Fruit fly (Drosophila melanogaster) whole organism, embryonic: ENCODE measurements around the gene Cpr65Au.
A peak's percentile ranks its signal among the peaks of the same experiment; 100 is the strongest.

Experiments
- ATbp ChIP-seq: fragments of 200-800 bp; sonication (Bioruptor generic); optimal IDR thresholded peaks from 2 replicates; lab custom pipeline; 2017; ENCODE audit warnings: missing biosample characterization, mild to moderate bottlenecking, missing genetic modification characterization, missing genetic modification reagents
- Blimp-1 ChIP-seq: fragments of 200-800 bp; sonication (Bioruptor generic); optimal IDR thresholded peaks from 3 replicates; lab custom pipeline; 2018; ENCODE audit warnings: missing biosample characterization, missing genetic modification characterization, mild to moderate bottlenecking, moderate library complexity, missing genetic modification reagents
- CG12769 ChIP-seq: fragments of 200-800 bp; sonication (Bioruptor generic); optimal IDR thresholded peaks from 2 replicates; lab custom pipeline; 2019; ENCODE audit warnings: missing biosample characterization, mild to moderate bottlenecking, missing genetic modification characterization, moderate library complexity
- CG13894 ChIP-seq: fragments of 200-800 bp; sonication (Bioruptor generic); optimal IDR thresholded peaks from 3 replicates; lab custom pipeline; 2018; ENCODE audit warnings: missing biosample characterization, mild to moderate bottlenecking, missing genetic modification characterization, moderate library complexity
- CG14441 ChIP-seq: fragments of 200-800 bp; sonication (Bioruptor generic); IDR thresholded peaks from 2 replicates; pipeline ENCODE4 v1.3.6; 2022; ENCODE audit warnings: missing biosample characterization, missing genetic modification characterization
- CG17359 ChIP-seq: fragments of 200-800 bp; sonication (Bioruptor generic); optimal IDR thresholded peaks from 3 replicates; lab custom pipeline; 2018; ENCODE audit warnings: missing biosample characterization, mild to moderate bottlenecking, missing genetic modification characterization, moderate library complexity
- CG32767 ChIP-seq: fragments of 200-800 bp; sonication (Bioruptor generic); IDR thresholded peaks from 2 replicates; pipeline ENCODE4 v1.3.6; 2022; ENCODE audit warnings: missing biosample characterization, missing genetic modification characterization
- CG34376 ChIP-seq: fragments of 200-800 bp; sonication (Bioruptor generic); optimal IDR thresholded peaks from 2 replicates; lab custom pipeline; 2018; ENCODE audit warnings: missing biosample characterization, mild to moderate bottlenecking, missing genetic modification characterization
- CG34422 ChIP-seq: fragments of 200-800 bp; sonication (Bioruptor generic); IDR thresholded peaks from 3 replicates; pipeline ENCODE4 v1.3.6; 2022; ENCODE audit warnings: missing biosample characterization, missing genetic modification characterization
- CG4854 ChIP-seq: fragments of 200-800 bp; sonication (Bioruptor generic); optimal IDR thresholded peaks from 2 replicates; lab custom pipeline; 2016; ENCODE audit warnings: missing biosample characterization, missing genetic modification characterization, inconsistent platforms
- CG6654 ChIP-seq: fragments of 200-800 bp; sonication (Bioruptor generic); optimal IDR thresholded peaks from 2 replicates; lab custom pipeline; 2017; ENCODE audit warnings: missing biosample characterization, mild to moderate bottlenecking, missing genetic modification characterization
- ERR ChIP-seq: fragments of 200-800 bp; sonication (Bioruptor generic); optimal IDR thresholded peaks from 2 replicates; lab custom pipeline; 2016; ENCODE audit warnings: missing biosample characterization, missing genetic modification characterization
- Ets65A ChIP-seq: fragments of 200-800 bp; sonication (Bioruptor generic); peaks from one replicate; lab custom pipeline; 2016; ENCODE audit warnings: missing biosample characterization, missing genetic modification characterization
- Oli ChIP-seq: fragments of 200-800 bp; sonication (Bioruptor generic); optimal IDR thresholded peaks from 2 replicates; lab custom pipeline; 2018; ENCODE audit warnings: missing biosample characterization, mild to moderate bottlenecking, missing genetic modification characterization, moderate library complexity
- Pdp1 ChIP-seq, 2 experiments: fragments of 200-800 bp; sonication (Bioruptor generic); optimal IDR thresholded peaks; 3 replicates each; lab custom pipeline; 2016; ENCODE audit warnings: missing biosample characterization in 2 of 2, missing genetic modification characterization in 2 of 2, mild to moderate bottlenecking in 1 of 2, moderate library complexity in 1 of 2
- Rfx ChIP-seq: fragments of 200-800 bp; sonication (Bioruptor generic); IDR thresholded peaks from 2 replicates; pipeline ENCODE4 v1.3.6; 2022; ENCODE audit warnings: missing biosample characterization, missing genetic modification characterization
- Sox102F ChIP-seq: fragments of 200-800 bp; sonication (Bioruptor generic); optimal IDR thresholded peaks from 2 replicates; lab custom pipeline; 2018; ENCODE audit warnings: missing biosample characterization, mild to moderate bottlenecking, missing genetic modification characterization, moderate library complexity
- Sry-β ChIP-seq: fragments of 200-800 bp; sonication (Bioruptor generic); optimal IDR thresholded peaks from 2 replicates; lab custom pipeline; 2018; ENCODE audit warnings: missing biosample characterization, mild to moderate bottlenecking, missing genetic modification characterization, moderate library complexity
- Xrp1 ChIP-seq: fragments of 200-800 bp; sonication (Bioruptor generic); IDR thresholded peaks from 2 replicates; pipeline ENCODE4 v1.3.6; 2022; ENCODE audit warnings: missing biosample characterization, missing genetic modification characterization
- abd-A ChIP-seq: fragments of 200-800 bp; sonication (Bioruptor generic); optimal IDR thresholded peaks from 3 replicates; lab custom pipeline; 2019; ENCODE audit warnings: missing biosample characterization, mild to moderate bottlenecking, missing genetic modification characterization, moderate library complexity
- al ChIP-seq: fragments of 200-800 bp; sonication (Bioruptor generic); IDR thresholded peaks from 2 replicates; pipeline ENCODE4 v1.3.6; 2022; ENCODE audit warnings: missing biosample characterization, missing genetic modification characterization
- ara ChIP-seq: fragments of 200-800 bp; sonication (Bioruptor generic); IDR thresholded peaks from 2 replicates; pipeline ENCODE4 v1.3.6; 2022; ENCODE audit warnings: missing biosample characterization, missing genetic modification characterization
- chinmo ChIP-seq: fragments of 200-800 bp; sonication (Bioruptor generic); IDR thresholded peaks from 4 replicates; pipeline ENCODE4 v1.3.6; 2022; ENCODE audit warnings: missing biosample characterization, missing genetic modification characterization; ENCODE audit not compliant: partially characterized antibody
- cwo ChIP-seq: fragments of 200-800 bp; sonication (Bioruptor generic); optimal IDR thresholded peaks from 3 replicates; lab custom pipeline; 2017; ENCODE audit warnings: missing biosample characterization, missing genetic modification characterization, mild to moderate bottlenecking, moderate library complexity, missing genetic modification reagents
- dysf ChIP-seq: fragments of 200-800 bp; sonication (Bioruptor generic); IDR thresholded peaks from 3 replicates; pipeline ENCODE4 v1.3.6; 2022; ENCODE audit warnings: missing biosample characterization, missing genetic modification characterization
- esg ChIP-seq: fragments of 200-800 bp; sonication (Bioruptor generic); conservative IDR thresholded peaks from 2 replicates; pipeline ENCODE4 v1.3.6; 2022; ENCODE audit warnings: missing biosample characterization, missing genetic modification characterization
- fru ChIP-seq: fragments of >200 bp; optimal IDR thresholded peaks from 2 replicates; lab custom pipeline; 2017
- gem ChIP-seq: fragments of 200-800 bp; sonication (Bioruptor generic); optimal IDR thresholded peaks from 2 replicates; lab custom pipeline; 2019; ENCODE audit warnings: missing biosample characterization, mild to moderate bottlenecking, missing genetic modification characterization, moderate library complexity
- kay ChIP-seq: fragments of 200-800 bp; sonication (Bioruptor generic); optimal IDR thresholded peaks from 2 replicates; lab custom pipeline; 2016; ENCODE audit warnings: missing biosample characterization, missing genetic modification characterization
- lov ChIP-seq, 2 experiments: fragments of 200-800 bp in 1 of 2; fragments of >200 bp in 1 of 2; sonication (Bioruptor generic) in 1 of 2; IDR thresholded peaks in 1 of 2; optimal IDR thresholded peaks in 1 of 2; 2 replicates in 1 of 2; 3 replicates in 1 of 2; pipeline versions ENCODE4 v1.3.6 to Lab custom; 2017 to 2022; ENCODE audit warnings: missing biosample characterization in 1 of 2, missing genetic modification characterization in 1 of 2
- phol ChIP-seq: fragments of 200-800 bp; sonication (Bioruptor generic); optimal IDR thresholded peaks from 3 replicates; lab custom pipeline; 2018; ENCODE audit warnings: missing biosample characterization, mild to moderate bottlenecking, missing genetic modification characterization, moderate library complexity
- pros ChIP-seq: fragments of 200-800 bp; sonication (Bioruptor generic); optimal IDR thresholded peaks from 3 replicates; lab custom pipeline; 2019; ENCODE audit warnings: missing biosample characterization, mild to moderate bottlenecking, missing genetic modification characterization, moderate library complexity
- scrt ChIP-seq: fragments of 200-800 bp; sonication (Bioruptor generic); optimal IDR thresholded peaks from 2 replicates; lab custom pipeline; 2018; ENCODE audit warnings: missing biosample characterization, mild to moderate bottlenecking, missing genetic modification characterization, moderate library complexity
- sd ChIP-seq: fragments of 200-800 bp; sonication (Bioruptor generic); optimal IDR thresholded peaks from 3 replicates; lab custom pipeline; 2018; ENCODE audit warnings: missing biosample characterization, mild to moderate bottlenecking, missing genetic modification characterization, moderate library complexity
- sens ChIP-seq: fragments of 200-800 bp; sonication (Bioruptor generic); peaks from one replicate; lab custom pipeline; 2016; ENCODE audit warnings: missing biosample characterization, missing genetic modification characterization
- slbo ChIP-seq: fragments of 200-800 bp; sonication (Bioruptor generic); IDR thresholded peaks from 2 replicates; pipeline ENCODE4 v1.3.6; 2022; ENCODE audit warnings: missing biosample characterization, missing genetic modification characterization
- sr ChIP-seq: fragments of 200-800 bp; sonication (Bioruptor generic); IDR thresholded peaks from 3 replicates; pipeline ENCODE4 v1.3.6; 2022; ENCODE audit warnings: missing biosample characterization, missing genetic modification characterization
- tap ChIP-seq: fragments of 200-800 bp; optimal IDR thresholded peaks from 3 replicates; lab custom pipeline; 2019; ENCODE audit warnings: missing biosample characterization, mild to moderate bottlenecking, missing genetic modification characterization, moderate library complexity
- tna ChIP-seq: fragments of 200-800 bp; sonication (Bioruptor generic); IDR thresholded peaks from 2 replicates; pipeline ENCODE4 v1.3.6; 2022; ENCODE audit warnings: missing biosample characterization, missing genetic modification characterization; ENCODE audit not compliant: partially characterized antibody
- vvl ChIP-seq: fragments of 200-800 bp; sonication (Bioruptor generic); IDR thresholded peaks from 2 replicates; pipeline ENCODE4 v1.3.6; 2022; ENCODE audit warnings: missing biosample characterization, missing genetic modification characterization
- zf30C ChIP-seq: fragments of 200-800 bp; sonication (Bioruptor generic); optimal IDR thresholded peaks from 3 replicates; lab custom pipeline; 2018; ENCODE audit warnings: missing biosample characterization, mild to moderate bottlenecking, missing genetic modification characterization

The Cpr65Au gene

dm6 chr3L:6144769-6145220, 12.9 kb upstream of the Cpr65Au start, which contains the start of gene Lcp65Ac (continued):
- TF ChIP-seq CG34422 (GFP tag; lab: Robert Waterston, UW): no peak

DNA sequence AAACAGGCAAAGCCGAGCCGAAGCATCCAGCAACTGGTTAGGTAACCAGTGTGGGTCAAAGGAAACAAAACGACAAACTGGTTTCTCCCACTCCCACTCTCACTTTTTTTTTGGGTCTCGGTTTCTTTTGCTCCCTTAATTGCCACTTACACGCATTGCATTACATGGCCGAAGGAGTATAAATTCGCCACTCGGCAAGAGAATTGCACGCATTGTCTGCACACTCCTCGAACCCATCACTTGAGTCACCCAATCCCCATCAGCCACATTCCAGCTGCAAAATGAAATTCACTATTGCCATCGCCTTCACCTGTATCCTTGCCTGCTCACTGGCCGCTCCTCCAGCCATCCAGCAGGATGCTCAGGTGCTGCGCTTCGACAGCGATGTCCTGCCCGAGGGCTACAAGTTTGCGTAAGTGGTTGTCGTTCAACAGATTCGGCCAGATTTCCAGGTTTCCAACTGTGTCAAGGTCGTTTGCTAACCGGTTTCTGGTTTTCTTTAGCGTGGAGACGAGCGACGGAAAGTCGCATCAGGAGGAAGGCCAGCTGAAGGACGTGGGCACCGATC, 11.4 kb upstream of the Cpr65Au start, which contains the start of gene Lcp65Ad:
Gene Lcp65Ad (plus strand): TSS at position 208 of the 568 bp plus-strand sequence.
- TF ChIP-seq CG32767 (GFP tag; lab: Robert Waterston, UW): no peak
- peak; percentile 85 for TF ChIP-seq Ets65A (GFP tag; lab: Kevin White, UChicago)
- TF ChIP-seq Blimp-1: peak; percentile 25

dm6 chr3L:6142313-6142712, 10.4 kb upstream of the Cpr65Au start, which contains the start of gene Cpr65Aw:
Gene Cpr65Aw, minus strand, starts transcription at chr3L:6142413.
- TF ChIP-seq kay (GFP tag; lab: Kevin White, UChicago): no peak
- TF ChIP-seq Sox102F (GFP tag; lab: Kevin White, UChicago): no peak
- no peak for TF ChIP-seq Xrp1
- TF ChIP-seq ara (GFP tag; lab: Robert Waterston, UW): no peak
- no peak for TF ChIP-seq CG34422 (GFP tag; lab: Robert Waterston, UW)
- TF ChIP-seq CG34376 (GFP tag; lab: Kevin White, UChicago): no peak
- no peak for TF ChIP-seq Sry-β
- no peak for TF ChIP-seq fru
- TF ChIP-seq zf30C (GFP tag; lab: Kevin White, UChicago): no peak
- TF ChIP-seq al: no peak
- TF ChIP-seq lov (optimal IDR thresholded peaks at IDR 0.05; lab: Kevin White, UChicago): no peak
- no peak for TF ChIP-seq lov (GFP tag; IDR thresholded peaks at IDR 0.05; lab: Robert Waterston, UW)
- TF ChIP-seq CG4854 (GFP tag; lab: Kevin White, UChicago): no peak
- TF ChIP-seq tap: no peak
- no peak for TF ChIP-seq tna (GFP tag; lab: Robert Waterston, UW)
- TF ChIP-seq dysf (GFP tag; lab: Robert Waterston, UW): no peak
- no peak for TF ChIP-seq phol (tag; lab: Kevin White, UChicago)

DNA sequence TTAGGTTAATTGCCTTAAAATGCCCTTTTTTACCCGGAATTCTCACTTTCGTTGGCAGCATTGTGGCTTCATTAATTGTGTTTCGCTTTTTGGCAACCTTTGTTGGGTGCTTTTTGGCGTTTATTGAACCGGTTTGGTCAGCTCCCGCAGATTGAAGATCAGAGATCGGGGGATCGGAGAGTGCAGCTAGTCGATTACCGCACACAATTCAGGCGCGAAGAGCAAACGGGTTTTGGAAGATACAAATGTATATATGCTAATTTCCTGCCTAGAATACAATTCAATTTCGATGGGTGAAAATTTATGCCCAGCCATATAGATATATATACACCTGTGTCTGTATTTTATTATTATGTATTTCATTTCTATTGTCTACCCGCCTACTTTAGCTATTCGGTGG, 9.6 kb upstream of the Cpr65Au start:
- TF ChIP-seq sens (GFP tag; lab: Kevin White, UChicago) (peak; percentile 28), CG6654 (GFP tag; lab: Kevin White, UChicago) (no peak), sr (no peak), cwo (GFP tag; lab: Kevin White, UChicago) (peak; percentile 52), vvl (GFP tag; lab: Robert Waterston, UW) (peak; percentile 70; the same call in 1 of the 2 replicates), CG13894 (tag; lab: Kevin White, UChicago) (peak; percentile 78), Pdp1 (GFP tag; optimal IDR thresholded peaks at IDR 0.05; lab: Kevin White, UChicago) (peak in 1 of 2 experiments; percentile 65), Blimp-1 (peak; percentile 17), CG34422 (GFP tag; lab: Robert Waterston, UW) (no peak), sd (tag; lab: Kevin White, UChicago) (peak; percentile 35), chinmo (GFP tag; lab: Robert Waterston, UW) (peak; percentile 90), abd-A (tag; lab: Kevin White, UChicago) (peak; percentile 81), CG12769 (tag; lab: Kevin White, UChicago) (peak; percentile 64)
- TF ChIP-seq, all 482 proteins: peak for 10

DNA sequence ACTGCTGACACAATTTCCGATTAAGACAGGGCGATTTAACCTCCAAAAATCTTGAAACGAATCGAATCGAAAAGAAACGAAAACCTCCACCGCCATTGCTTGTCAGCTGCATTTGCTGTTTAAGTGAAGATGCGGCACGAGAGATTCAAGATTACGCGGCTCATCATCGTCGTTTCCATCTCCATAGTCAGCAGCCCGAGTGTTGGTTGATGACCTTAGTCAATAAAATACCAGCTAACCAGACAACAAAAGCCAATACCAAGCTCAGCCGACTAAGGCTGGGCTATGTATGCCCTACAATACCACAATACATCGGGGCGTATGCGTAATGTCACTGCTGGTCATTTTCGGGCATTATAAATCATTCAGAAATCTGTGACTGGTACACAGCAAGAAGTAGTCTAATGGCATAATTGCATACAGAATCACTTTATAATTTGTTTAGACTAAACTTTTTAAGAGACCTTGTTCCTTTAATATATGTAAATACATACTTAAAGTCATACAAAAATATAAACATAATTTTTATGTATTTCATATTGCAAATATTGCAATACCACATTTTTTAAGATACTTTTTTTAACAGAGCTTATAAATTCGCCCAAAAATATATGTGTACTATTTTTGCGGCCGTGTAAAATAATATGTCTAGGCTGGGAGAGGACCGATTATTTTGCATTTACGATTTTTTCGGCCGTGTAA, 9.0 kb upstream of the Cpr65Au start:
- TF ChIP-seq CG14441 (GFP tag; lab: Robert Waterston, UW): peak; percentile 24; the same call in 1 of the 2 replicates
- TF ChIP-seq Rfx (GFP tag; lab: Robert Waterston, UW): no peak
- TF ChIP-seq CG17359: no peak
- no peak for TF ChIP-seq ATbp
- 0 out of 2 replicates have a peak, but pooled peaks have one; percentile 10 for TF ChIP-seq slbo (GFP tag; lab: Robert Waterston, UW)
- TF ChIP-seq Oli (tag; lab: Kevin White, UChicago): peak; percentile 33
- peak; percentile 52 for TF ChIP-seq gem (tag; lab: Kevin White, UChicago)
- TF ChIP-seq pros (GFP tag; lab: Kevin White, UChicago): peak; percentile 19
- TF ChIP-seq scrt (GFP tag; lab: Kevin White, UChicago): no peak
- TF ChIP-seq esg (GFP tag; lab: Robert Waterston, UW): no peak
- TF ChIP-seq CG12769 (tag; lab: Kevin White, UChicago): peak; percentile 17
- TF ChIP-seq ERR (GFP tag; lab: Kevin White, UChicago): no peak
